Worm (Caenorhabditis elegans): ENCODE data around the gene mdl-1.

Gene mdl-1

DNA sequence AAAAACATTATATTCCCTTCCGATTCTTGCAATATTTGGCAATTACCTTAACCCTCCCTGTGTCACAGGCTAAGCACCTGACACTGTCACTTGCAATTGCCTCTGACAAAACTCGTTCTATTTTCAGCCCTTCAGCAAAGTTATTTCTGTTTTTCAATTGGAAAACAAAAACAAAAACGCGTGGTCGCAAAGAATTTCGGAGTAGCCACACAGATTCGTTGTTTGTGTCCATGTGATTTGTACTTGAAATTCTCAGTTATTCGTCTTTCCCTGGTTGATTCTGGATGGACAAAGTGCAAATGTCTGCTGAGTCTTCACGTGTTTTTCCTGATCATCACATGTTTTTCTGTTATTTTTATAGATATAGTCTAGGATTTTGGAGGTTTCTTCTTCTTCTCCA lies 6.7 kb upstream of the mdl-1 start:
- TF ChIP-seq him-1 (tag; optimal IDR thresholded peaks at IDR 0.05), result no peak
- no peak for TF ChIP-seq dao-5 (tag; optimal IDR thresholded peaks at IDR 0.05)
- TF ChIP-seq W03F9.2 (tag; optimal IDR thresholded peaks at IDR 0.05), result no peak

DNA sequence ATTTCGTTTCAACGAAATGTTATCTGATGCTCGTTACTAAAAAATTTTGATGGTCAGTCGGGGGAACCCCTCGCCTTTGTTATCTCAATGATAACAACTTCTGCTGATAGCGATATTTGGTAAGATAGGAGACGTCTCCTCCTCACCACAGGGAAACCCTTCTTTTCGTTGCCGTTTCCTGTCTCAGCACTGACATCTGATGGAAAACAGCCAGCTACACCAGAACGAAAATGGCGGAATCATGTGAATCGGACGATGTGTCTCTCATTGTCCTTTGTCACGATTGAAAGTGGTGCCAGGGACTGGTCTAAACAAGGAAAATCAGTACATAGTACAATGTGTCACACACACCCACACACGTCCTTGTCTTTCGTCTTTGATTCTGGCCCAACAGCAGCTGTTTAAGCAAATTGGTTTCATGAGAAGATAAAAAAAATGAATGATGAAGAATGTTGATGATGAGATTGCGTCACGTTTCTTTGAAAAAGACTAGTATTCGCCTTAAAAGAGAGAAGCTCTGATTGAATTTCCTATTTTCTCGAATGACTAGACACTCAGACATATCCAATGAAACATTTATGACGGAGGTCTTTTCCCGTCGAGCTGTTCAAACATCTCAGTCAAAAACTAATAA lies 5.7 kb upstream of the mdl-1 start:
- TF ChIP-seq him-1 (tag; optimal IDR thresholded peaks at IDR 0.05) (no peak), W03F9.2 (tag; optimal IDR thresholded peaks at IDR 0.05) (peak; percentile 37), dao-5 (tag; optimal IDR thresholded peaks at IDR 0.05) (no peak)

DNA sequence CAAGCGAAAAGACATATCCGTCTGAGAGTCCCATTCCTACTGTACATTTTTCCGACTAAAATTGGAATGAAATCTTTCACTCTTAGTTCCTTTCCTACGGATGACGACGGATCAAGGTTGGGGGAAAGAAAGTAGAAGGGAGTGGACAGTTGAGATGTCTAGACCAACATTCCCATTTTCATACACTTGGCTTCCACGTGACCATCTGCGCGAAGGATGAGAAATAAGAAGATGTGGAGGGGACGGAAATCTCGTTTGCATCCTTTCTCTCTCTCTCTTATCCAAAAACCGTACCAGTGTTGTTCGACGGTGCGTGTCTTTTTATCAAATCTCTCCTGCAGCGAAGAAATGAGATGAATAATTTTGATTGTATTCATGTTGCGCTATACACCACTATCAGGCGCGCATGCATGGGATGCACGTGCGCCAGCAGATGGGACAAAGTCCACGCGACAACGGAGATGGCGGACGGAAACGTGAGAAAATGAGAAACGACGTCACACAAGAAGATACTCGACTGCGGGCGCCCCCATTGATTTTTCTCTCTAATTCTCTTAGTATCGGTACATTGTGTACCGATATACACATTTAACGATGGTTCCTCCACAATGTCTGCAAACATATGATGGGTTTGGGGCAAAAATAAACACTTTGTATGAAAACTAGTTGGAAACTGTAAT lies 4.7 kb upstream of the mdl-1 start:
- TF ChIP-seq him-1 (tag; optimal IDR thresholded peaks at IDR 0.05), result peak; percentile 84
- TF ChIP-seq W03F9.2 (tag; optimal IDR thresholded peaks at IDR 0.05), result no peak

DNA sequence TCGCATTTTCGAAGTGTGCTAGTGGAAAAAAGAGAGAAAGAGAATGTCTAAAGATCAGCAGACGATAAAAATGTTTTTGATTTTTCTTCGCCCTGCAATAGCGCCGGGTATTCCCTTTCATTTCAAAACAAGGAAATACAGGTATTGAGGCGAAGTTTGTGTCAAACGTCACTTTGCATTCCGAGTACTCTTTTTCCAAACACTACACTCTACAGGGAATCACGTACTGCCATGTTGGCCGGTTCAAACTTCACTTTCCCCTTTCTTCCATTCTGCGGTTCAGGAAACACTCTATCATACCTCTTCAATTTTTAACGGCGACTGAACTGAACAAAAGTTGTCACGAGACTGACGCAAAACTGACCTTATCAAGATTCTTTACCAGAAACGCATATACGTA lies 3.6 kb upstream of the mdl-1 start:
- TF ChIP-seq him-1 (tag; optimal IDR thresholded peaks at IDR 0.05), result no peak
- no peak for TF ChIP-seq dao-5 (tag; optimal IDR thresholded peaks at IDR 0.05)
- no peak for TF ChIP-seq W03F9.2 (tag; optimal IDR thresholded peaks at IDR 0.05)

DNA sequence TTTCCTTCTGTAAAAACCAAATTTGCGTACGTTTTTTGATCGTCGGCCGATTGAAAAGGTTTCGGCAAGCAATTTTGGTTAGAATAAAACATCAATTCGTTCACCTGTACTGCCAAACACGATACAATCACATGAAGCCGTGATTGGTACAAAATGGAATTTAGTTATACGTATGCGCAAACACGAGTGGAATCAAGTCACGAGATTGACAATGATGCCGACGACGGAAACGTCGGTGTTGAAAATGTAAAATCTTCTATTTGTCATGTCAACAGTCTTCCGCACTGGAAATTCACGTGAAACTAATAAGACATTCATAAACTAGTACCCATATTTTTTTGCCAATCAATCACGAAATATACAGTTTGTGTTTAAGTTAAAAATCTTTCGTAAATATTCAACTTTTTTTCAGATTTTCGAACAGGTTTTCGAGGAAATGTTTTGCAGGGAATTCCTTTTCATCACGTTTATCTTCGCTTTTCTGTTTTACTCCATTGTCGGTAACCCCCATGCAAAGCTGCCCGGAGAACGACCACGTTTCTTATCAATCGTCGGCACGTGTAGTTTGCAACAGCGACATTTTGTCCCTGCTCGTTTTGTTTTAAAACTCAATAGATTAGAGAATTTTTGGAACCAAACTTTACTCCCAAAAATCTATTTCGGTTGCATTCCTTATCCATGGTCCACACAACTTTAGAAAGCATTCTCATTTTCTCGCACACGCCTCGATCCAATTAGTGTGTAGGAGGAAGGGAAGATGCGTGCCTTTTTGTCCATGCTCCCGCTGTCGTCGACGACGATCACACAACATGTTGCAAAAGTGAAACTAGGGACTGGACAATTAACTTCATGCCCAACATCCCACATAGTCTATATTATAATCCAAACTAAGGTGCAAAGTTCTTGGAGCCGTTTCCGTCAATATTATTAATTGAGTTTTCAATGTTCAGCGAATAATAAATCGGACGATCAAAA lies 2.8 kb upstream of the mdl-1 start:
- TF ChIP-seq him-1 (tag; optimal IDR thresholded peaks at IDR 0.05), result peak; percentile 19
- TF ChIP-seq dao-5 (tag; optimal IDR thresholded peaks at IDR 0.05), result no peak
- TF ChIP-seq W03F9.2 (tag; optimal IDR thresholded peaks at IDR 0.05), result no peak

DNA sequence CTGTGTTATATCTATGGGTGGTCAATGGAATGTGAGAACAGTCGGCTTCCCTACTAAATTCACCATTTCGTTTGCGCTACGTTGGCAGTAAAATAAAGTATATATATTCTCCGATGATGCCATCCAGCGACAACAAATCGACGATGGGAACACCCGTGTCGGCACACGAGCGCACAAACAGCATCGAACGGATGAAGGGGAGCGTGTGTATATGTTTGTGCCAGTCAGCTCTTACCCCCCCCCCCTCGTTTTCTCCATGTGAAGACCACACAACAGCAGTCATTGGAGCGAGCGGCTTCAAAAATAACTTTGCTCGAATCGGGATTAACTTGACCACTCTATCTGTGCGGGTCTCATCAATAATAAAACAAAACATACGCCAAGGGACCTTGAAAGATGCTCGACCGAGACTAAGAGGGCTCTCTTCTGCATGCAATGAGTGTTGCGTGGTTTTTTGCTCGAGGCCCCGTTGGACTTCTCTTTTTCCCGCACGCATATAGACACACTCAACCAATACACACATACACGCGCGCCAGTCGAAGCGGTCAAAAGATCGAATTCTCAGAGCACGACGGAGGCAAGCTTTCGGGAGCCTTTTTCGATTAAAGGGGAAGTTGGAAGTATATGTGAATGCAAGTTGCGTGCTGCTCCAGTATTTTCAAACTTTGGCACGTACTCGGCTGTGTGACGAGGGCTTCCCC lies 1.7 kb upstream of the mdl-1 start:
- TF ChIP-seq W03F9.2 (tag; optimal IDR thresholded peaks at IDR 0.05) (no peak), dao-5 (tag; optimal IDR thresholded peaks at IDR 0.05) (no peak), him-1 (tag; optimal IDR thresholded peaks at IDR 0.05) (peak; percentile 38)

DNA sequence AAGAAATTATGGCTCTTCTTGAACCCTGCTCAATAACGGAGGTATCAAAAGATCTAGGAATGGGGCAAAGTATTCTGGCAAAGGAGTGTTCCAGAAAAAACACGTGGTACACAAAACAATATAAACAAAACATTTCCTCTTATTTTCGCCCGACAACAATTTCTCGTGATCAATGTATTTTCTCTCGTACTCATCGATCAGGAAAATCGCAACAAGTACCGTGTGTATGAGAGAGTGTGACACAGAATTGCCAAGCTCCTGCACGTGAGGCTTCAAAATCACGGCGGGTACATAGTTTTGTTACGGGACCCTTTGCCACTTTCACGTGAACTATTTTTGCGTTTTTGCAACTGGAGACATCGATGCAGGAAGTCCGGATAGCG lies 1.2 kb upstream of the mdl-1 start:
- TF ChIP-seq him-1 (tag; optimal IDR thresholded peaks at IDR 0.05), result no peak
- no peak for TF ChIP-seq dao-5 (tag; optimal IDR thresholded peaks at IDR 0.05)
- no peak for TF ChIP-seq W03F9.2 (tag; optimal IDR thresholded peaks at IDR 0.05)

DNA sequence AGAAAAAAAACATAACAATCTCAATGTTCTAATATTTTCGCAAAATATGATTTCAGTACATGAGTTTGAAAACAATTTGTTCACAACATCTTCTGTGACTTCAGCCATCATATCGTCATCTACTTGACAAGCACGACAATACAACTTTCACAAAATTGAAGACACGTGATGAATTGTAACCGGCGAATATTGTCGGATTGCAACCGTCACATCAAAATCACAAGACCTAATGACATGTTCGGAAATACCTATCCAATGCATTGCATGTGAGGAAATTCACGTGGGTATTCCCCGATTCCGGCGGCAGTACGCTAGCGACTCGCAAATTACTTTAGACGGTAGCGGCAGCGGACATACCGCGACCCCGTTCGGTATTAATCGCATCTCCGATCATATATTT lies 619 bp upstream of the mdl-1 start:
- TF ChIP-seq dao-5 (tag; optimal IDR thresholded peaks at IDR 0.05) (no peak), W03F9.2 (tag; optimal IDR thresholded peaks at IDR 0.05) (peak; percentile 1)

DNA sequence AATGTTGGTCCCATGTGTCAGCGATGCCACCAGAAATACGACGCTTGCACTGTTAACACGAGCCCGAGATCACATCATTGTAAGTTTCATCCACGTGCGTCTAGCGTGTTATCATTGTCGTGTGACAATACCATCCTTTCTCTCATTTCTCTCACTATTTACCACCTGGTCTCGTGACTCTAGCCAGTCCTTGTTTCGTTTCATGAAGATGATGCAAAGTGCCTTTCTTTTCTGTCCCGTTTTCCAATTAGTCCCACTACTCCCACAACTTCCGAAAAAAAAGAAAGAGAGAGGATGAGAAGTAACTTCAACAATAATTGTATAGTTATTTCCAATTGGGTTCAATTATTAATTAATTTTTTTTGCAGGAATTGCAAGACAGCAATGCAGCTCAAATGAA lies 740 bp downstream of the mdl-1 start:
- TF ChIP-seq W03F9.2 (tag; optimal IDR thresholded peaks at IDR 0.05) (no peak), dao-5 (tag; optimal IDR thresholded peaks at IDR 0.05) (no peak), him-1 (tag; optimal IDR thresholded peaks at IDR 0.05) (no peak)

DNA sequence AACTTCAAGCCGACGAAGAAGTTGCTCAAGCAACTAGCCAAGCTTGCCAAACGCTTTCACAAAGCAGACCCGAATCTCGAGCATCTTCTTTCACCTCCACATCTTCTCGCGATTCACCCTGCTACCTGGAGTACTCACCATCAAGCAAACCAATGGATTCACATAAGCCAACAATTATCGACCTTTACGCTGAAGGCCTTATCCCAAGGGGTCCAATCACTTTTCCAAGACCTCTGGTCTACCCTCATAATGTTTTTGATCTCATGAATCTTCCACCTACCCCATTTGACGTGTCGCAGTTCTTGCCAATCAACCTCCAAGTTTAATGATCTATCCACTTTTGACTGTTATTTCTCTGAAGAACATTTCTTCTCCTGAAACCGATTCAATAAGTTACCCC lies 1.2 kb downstream of the mdl-1 start:
- TF ChIP-seq dao-5 (tag; optimal IDR thresholded peaks at IDR 0.05), result no peak
- no peak for TF ChIP-seq W03F9.2 (tag; optimal IDR thresholded peaks at IDR 0.05)
- no peak for TF ChIP-seq him-1 (tag; optimal IDR thresholded peaks at IDR 0.05)

DNA sequence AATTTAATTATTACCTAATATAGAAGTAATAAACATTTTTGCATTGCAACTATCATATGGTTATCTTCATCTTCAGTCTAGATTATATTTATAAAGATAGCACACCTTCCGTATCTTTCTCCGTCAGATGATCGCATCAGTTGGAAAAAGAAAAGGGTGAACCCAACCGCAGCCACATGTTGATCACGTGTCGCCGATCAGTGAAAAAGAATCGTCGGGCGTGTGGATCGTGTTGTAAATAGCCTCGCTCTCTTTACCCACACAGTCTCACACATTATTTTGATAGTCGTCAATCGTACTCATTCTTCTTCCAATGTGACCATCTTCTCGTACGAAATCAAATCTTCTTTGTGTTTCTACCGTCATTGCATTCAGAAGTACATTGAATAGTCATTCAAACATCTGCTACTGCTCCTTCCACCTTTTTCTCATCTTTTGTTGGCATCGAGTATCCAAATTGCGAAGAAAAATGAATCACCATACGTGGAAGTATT lies 1.7 kb downstream of the mdl-1 start:
- no peak for TF ChIP-seq dao-5 (tag; optimal IDR thresholded peaks at IDR 0.05)
- peak; percentile 67 for TF ChIP-seq W03F9.2 (tag; optimal IDR thresholded peaks at IDR 0.05)

DNA sequence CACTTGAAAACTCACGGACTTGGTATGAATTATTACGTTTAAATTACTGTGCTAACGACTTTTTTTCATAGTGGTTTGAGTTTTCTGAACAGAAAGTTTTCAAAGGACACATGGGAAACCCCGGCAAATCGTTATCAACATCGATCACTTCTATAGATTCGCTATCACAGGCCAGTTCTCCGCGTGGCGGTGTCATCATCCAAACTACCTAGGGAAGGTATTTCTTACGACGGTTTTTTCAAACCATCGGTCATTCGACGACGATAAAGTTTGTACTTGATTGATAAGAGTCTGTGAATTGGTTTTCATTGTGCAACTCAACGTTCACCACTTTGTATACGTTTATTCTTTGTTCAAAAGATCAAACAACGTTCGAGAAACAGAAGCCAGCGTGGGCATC lies 2.4 kb downstream of the mdl-1 start:
- TF ChIP-seq dao-5 (tag; optimal IDR thresholded peaks at IDR 0.05) (no peak), him-1 (tag; optimal IDR thresholded peaks at IDR 0.05) (no peak), W03F9.2 (tag; optimal IDR thresholded peaks at IDR 0.05) (peak; percentile 1)

DNA sequence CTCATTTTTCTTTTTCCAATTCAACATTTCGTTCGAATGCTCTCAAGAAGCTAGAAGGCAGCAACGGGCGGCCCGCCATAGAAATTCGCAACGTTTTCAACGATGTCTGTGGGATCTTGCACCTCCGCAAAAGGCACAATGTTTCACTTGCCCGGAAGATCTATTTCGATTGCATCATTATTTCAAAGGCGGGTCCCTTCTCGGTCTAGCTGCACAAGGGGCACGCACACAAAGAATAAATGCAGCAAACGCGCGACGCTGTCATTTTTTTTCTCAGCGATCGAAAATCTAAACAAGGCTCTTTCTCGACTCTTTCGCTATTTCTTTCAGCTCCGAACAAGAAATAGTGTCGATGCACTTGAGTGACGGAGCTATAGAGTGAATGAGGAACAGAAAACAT lies 2.8 kb downstream of the mdl-1 start:
- TF ChIP-seq dao-5 (tag; optimal IDR thresholded peaks at IDR 0.05) (no peak), him-1 (tag; optimal IDR thresholded peaks at IDR 0.05) (peak; percentile 26), W03F9.2 (tag; optimal IDR thresholded peaks at IDR 0.05) (no peak)
